Worm (Caenorhabditis elegans) whole organism, early embryonic: ENCODE results near the gene dgk-3.

Experiments
- B0310.2 ChIP-seq: sonication (generic microtip); optimal IDR thresholded peaks from 2 replicates; lab custom pipeline; 2016; ENCODE audit warnings: mild to moderate bottlenecking, missing genetic modification characterization, missing compliant biosample characterization
- F13C5.2 ChIP-seq: sonication (generic microtip); optimal IDR thresholded peaks from 2 replicates; lab custom pipeline; 2017; ENCODE audit warnings: mild to moderate bottlenecking, missing genetic modification characterization, inconsistent platforms, missing compliant biosample characterization
- aly-1 ChIP-seq: sonication (generic microtip); optimal IDR thresholded peaks from 2 replicates; lab custom pipeline; 2016; ENCODE audit warnings: missing genetic modification characterization, missing compliant biosample characterization
- ama-1 ChIP-seq: fragments of 150-350 bp; optimal IDR thresholded peaks from 2 replicates; lab custom pipeline; 2014
- ceh-13 ChIP-seq: fragments of 200-800 bp; sonication (Bioruptor generic); optimal IDR thresholded peaks from 2 replicates; lab custom pipeline; 2018; ENCODE audit warnings: mild to moderate bottlenecking, missing genetic modification characterization, missing compliant biosample characterization
- ceh-36 ChIP-seq: sonication (generic microtip); optimal IDR thresholded peaks from 2 replicates; lab custom pipeline; 2016; ENCODE audit warnings: missing genetic modification characterization, inconsistent platforms, missing compliant biosample characterization
- ets-7 ChIP-seq: sonication (generic microtip); optimal IDR thresholded peaks from 2 replicates; lab custom pipeline; 2016; ENCODE audit warnings: missing genotype, missing genetic modification characterization, missing compliant biosample characterization
- flt-1 ChIP-seq: fragments of 200-800 bp; sonication (Bioruptor generic); IDR thresholded peaks from 2 replicates; pipeline ENCODE4 v1.3.6; 2022; ENCODE audit warnings: missing genetic modification characterization, missing compliant biosample characterization
- hmbx-1 ChIP-seq: sonication (generic microtip); optimal IDR thresholded peaks from 2 replicates; lab custom pipeline; 2016; ENCODE audit warnings: mild to moderate bottlenecking, missing genetic modification characterization, missing compliant biosample characterization
- hmg-4 ChIP-seq: fragments of 200-800 bp; sonication (Bioruptor generic); optimal IDR thresholded peaks from 2 replicates; lab custom pipeline; 2018; ENCODE audit warnings: mild to moderate bottlenecking, missing genetic modification characterization, missing compliant biosample characterization
- hnd-1 ChIP-seq: sonication (generic microtip); optimal IDR thresholded peaks from 2 replicates; lab custom pipeline; 2016; ENCODE audit warnings: missing genetic modification characterization, missing compliant biosample characterization
- pes-1 ChIP-seq: fragments of 200-800 bp; sonication (Bioruptor generic); IDR thresholded peaks from 2 replicates; pipeline ENCODE4 v1.3.6; 2022; ENCODE audit warnings: missing genetic modification reagents, missing genetic modification characterization, missing compliant biosample characterization
- scrt-1 ChIP-seq: fragments of 200-800 bp; sonication (Bioruptor generic); IDR thresholded peaks from 2 replicates; pipeline ENCODE4 v1.3.6; 2022; ENCODE audit warnings: missing genetic modification characterization, missing compliant biosample characterization
- sea-1 ChIP-seq: fragments of 200-800 bp; sonication (Bioruptor generic); conservative IDR thresholded peaks from 2 replicates; pipeline ENCODE4 v1.3.6; 2022; ENCODE audit warnings: missing genetic modification characterization, missing compliant biosample characterization
- tbx-11 ChIP-seq: fragments of 200-800 bp; sonication (Bioruptor generic); IDR thresholded peaks from 2 replicates; pipeline ENCODE4 v1.3.6; 2022; ENCODE audit warnings: missing genetic modification characterization, missing compliant biosample characterization
- tbx-37 ChIP-seq: fragments of 200-800 bp; sonication (Bioruptor generic); conservative IDR thresholded peaks from 2 replicates; pipeline ENCODE4 v1.3.6; 2022; ENCODE audit warnings: missing genetic modification reagents, missing genetic modification characterization, missing compliant biosample characterization
- tra-4 ChIP-seq: sonication (generic microtip); optimal IDR thresholded peaks from 2 replicates; lab custom pipeline; 2017; ENCODE audit warnings: missing genetic modification characterization, missing compliant biosample characterization

Gene dgk-3

ce11 chrIII:9177874-9178273 lies 15.0 kb downstream of the dgk-3 start:
- TF ChIP-seq ceh-13 (GFP tag; lab: Kevin White, UChicago) (no peak), ets-7 (tag; lab: Kevin White, UChicago) (no peak)

ce11 chrIII:9181246-9181645 lies 18.4 kb downstream of the dgk-3 start, which contains the start of gene tax-4:
TSS of gene tax-4 (plus strand) at chrIII:9181546.
- TF ChIP-seq pes-1 (GFP tag; lab: Robert Waterston, UW) (no peak), tbx-37 (GFP tag; lab: Robert Waterston, UW) (no peak), flt-1 (GFP tag; lab: Robert Waterston, UW) (no peak), hnd-1 (tag; lab: Kevin White, UChicago) (no peak), scrt-1 (GFP tag; lab: Robert Waterston, UW) (no peak), aly-1 (no peak), tbx-11 (GFP tag; lab: Robert Waterston, UW) (no peak), ama-1 (no peak), ets-7 (tag; lab: Kevin White, UChicago) (no peak), ceh-36 (tag; lab: Kevin White, UChicago) (no peak), sea-1 (GFP tag; lab: Robert Waterston, UW) (no peak), B0310.2 (tag; lab: Kevin White, UChicago) (no peak), ceh-13 (GFP tag; lab: Kevin White, UChicago) (no peak), F13C5.2 (no peak), hmbx-1 (tag; lab: Kevin White, UChicago) (no peak), tra-4 (no peak), hmg-4 (GFP tag; lab: Kevin White, UChicago) (no peak)

- TF ChIP-seq ets-7 (tag; lab: Kevin White, UChicago): no peak
- TF ChIP-seq tbx-11 (GFP tag; lab: Robert Waterston, UW): no peak
- no peak for TF ChIP-seq flt-1 (GFP tag; lab: Robert Waterston, UW)
- no peak for TF ChIP-seq tra-4
- TF ChIP-seq aly-1: no peak
- TF ChIP-seq ceh-36 (tag; lab: Kevin White, UChicago): no peak
- no peak for TF ChIP-seq F13C5.2
- TF ChIP-seq ama-1: no peak
- no peak for TF ChIP-seq ceh-13 (GFP tag; lab: Kevin White, UChicago)
- TF ChIP-seq pes-1 (GFP tag; lab: Robert Waterston, UW): no peak
Measured at ce11 chrIII:9185722-9186121, 22.9 kb downstream of the dgk-3 start, which contains the start of gene ZC84.7. TSS of gene ZC84.7 (plus strand) at chrIII:9186022.

- TF ChIP-seq ama-1: no peak
- no peak for TF ChIP-seq flt-1 (GFP tag; lab: Robert Waterston, UW)
- no peak for TF ChIP-seq tbx-37 (GFP tag; lab: Robert Waterston, UW)
- no peak for TF ChIP-seq pes-1 (GFP tag; lab: Robert Waterston, UW)
- TF ChIP-seq sea-1 (GFP tag; lab: Robert Waterston, UW): no peak
- peak; percentile 34 for TF ChIP-seq hmg-4 (GFP tag; lab: Kevin White, UChicago)
- TF ChIP-seq tbx-11 (GFP tag; lab: Robert Waterston, UW): no peak
- TF ChIP-seq hnd-1 (tag; lab: Kevin White, UChicago): no peak
- no peak for TF ChIP-seq aly-1
Measured at ce11 chrIII:9191091-9191490, 28.2 kb downstream of the dgk-3 start, which contains the start of gene cls-3. TSS of gene cls-3 (minus strand) at chrIII:9191109.

- TF ChIP-seq ceh-36 (tag; lab: Kevin White, UChicago): no peak
- no peak for TF ChIP-seq pes-1 (GFP tag; lab: Robert Waterston, UW)
- TF ChIP-seq tra-4: no peak
- TF ChIP-seq tbx-11 (GFP tag; lab: Robert Waterston, UW): no peak
- TF ChIP-seq tbx-37 (GFP tag; lab: Robert Waterston, UW): no peak
- no peak for TF ChIP-seq B0310.2 (tag; lab: Kevin White, UChicago)
- no peak for TF ChIP-seq hnd-1 (tag; lab: Kevin White, UChicago)
- TF ChIP-seq ceh-13 (GFP tag; lab: Kevin White, UChicago): no peak
- TF ChIP-seq aly-1: no peak
- no peak for TF ChIP-seq F13C5.2
- no peak for TF ChIP-seq hmg-4 (GFP tag; lab: Kevin White, UChicago)
- no peak for TF ChIP-seq hmbx-1 (tag; lab: Kevin White, UChicago)
- TF ChIP-seq ama-1: no peak
- no peak for TF ChIP-seq sea-1 (GFP tag; lab: Robert Waterston, UW)
- TF ChIP-seq flt-1 (GFP tag; lab: Robert Waterston, UW): no peak
- no peak for TF ChIP-seq ets-7 (tag; lab: Kevin White, UChicago)
- no peak for TF ChIP-seq scrt-1 (GFP tag; lab: Robert Waterston, UW)
Measured at ce11 chrIII:9199605-9200004, 36.7 kb downstream of the dgk-3 start, which contains the start of gene ZC84.6. TSS of gene ZC84.6 (minus strand) at chrIII:9199705.

ce11 chrIII:9201977-9202376 lies 39.1 kb downstream of the dgk-3 start:
- TF ChIP-seq pes-1 (GFP tag; lab: Robert Waterston, UW) (no peak), tbx-11 (GFP tag; lab: Robert Waterston, UW) (no peak), ama-1 (no peak), tbx-37 (GFP tag; lab: Robert Waterston, UW) (no peak), aly-1 (no peak), ceh-13 (GFP tag; lab: Kevin White, UChicago) (no peak), B0310.2 (tag; lab: Kevin White, UChicago) (no peak), scrt-1 (GFP tag; lab: Robert Waterston, UW) (no peak), ceh-36 (tag; lab: Kevin White, UChicago) (no peak), hmbx-1 (tag; lab: Kevin White, UChicago) (no peak)

ce11 chrIII:9206185-9206584 lies 43.3 kb downstream of the dgk-3 start, which contains the start of gene ZC84.1:
TSS of gene ZC84.1 (minus strand) at chrIII:9206285.
- TF ChIP-seq ceh-36 (tag; lab: Kevin White, UChicago) (no peak), sea-1 (GFP tag; lab: Robert Waterston, UW) (no peak), F13C5.2 (no peak), ama-1 (no peak), hmbx-1 (tag; lab: Kevin White, UChicago) (no peak)

- no peak for TF ChIP-seq B0310.2 (tag; lab: Kevin White, UChicago)
- no peak for TF ChIP-seq tra-4
- no peak for TF ChIP-seq flt-1 (GFP tag; lab: Robert Waterston, UW)
- no peak for TF ChIP-seq scrt-1 (GFP tag; lab: Robert Waterston, UW)
- TF ChIP-seq ceh-13 (GFP tag; lab: Kevin White, UChicago): no peak
- TF ChIP-seq aly-1: no peak
- no peak for TF ChIP-seq hmg-4 (GFP tag; lab: Kevin White, UChicago)
- TF ChIP-seq F13C5.2: no peak
- no peak for TF ChIP-seq ceh-36 (tag; lab: Kevin White, UChicago)
- no peak for TF ChIP-seq tbx-37 (GFP tag; lab: Robert Waterston, UW)
- TF ChIP-seq tbx-11 (GFP tag; lab: Robert Waterston, UW): no peak
- TF ChIP-seq hmbx-1 (tag; lab: Kevin White, UChicago): no peak
- TF ChIP-seq pes-1 (GFP tag; lab: Robert Waterston, UW): no peak
- no peak for TF ChIP-seq ets-7 (tag; lab: Kevin White, UChicago)
- no peak for TF ChIP-seq sea-1 (GFP tag; lab: Robert Waterston, UW)
- no peak for TF ChIP-seq hnd-1 (tag; lab: Kevin White, UChicago)
- no peak for TF ChIP-seq ama-1
Measured at ce11 chrIII:9215367-9215766, 52.5 kb downstream of the dgk-3 start, which contains the start of gene npr-29. TSS of gene npr-29 (minus strand) at chrIII:9215467.
